Fruit fly (Drosophila melanogaster): Measurements from ENCODE around the gene VhaAC39-2.

The VhaAC39-2 gene

DNA sequence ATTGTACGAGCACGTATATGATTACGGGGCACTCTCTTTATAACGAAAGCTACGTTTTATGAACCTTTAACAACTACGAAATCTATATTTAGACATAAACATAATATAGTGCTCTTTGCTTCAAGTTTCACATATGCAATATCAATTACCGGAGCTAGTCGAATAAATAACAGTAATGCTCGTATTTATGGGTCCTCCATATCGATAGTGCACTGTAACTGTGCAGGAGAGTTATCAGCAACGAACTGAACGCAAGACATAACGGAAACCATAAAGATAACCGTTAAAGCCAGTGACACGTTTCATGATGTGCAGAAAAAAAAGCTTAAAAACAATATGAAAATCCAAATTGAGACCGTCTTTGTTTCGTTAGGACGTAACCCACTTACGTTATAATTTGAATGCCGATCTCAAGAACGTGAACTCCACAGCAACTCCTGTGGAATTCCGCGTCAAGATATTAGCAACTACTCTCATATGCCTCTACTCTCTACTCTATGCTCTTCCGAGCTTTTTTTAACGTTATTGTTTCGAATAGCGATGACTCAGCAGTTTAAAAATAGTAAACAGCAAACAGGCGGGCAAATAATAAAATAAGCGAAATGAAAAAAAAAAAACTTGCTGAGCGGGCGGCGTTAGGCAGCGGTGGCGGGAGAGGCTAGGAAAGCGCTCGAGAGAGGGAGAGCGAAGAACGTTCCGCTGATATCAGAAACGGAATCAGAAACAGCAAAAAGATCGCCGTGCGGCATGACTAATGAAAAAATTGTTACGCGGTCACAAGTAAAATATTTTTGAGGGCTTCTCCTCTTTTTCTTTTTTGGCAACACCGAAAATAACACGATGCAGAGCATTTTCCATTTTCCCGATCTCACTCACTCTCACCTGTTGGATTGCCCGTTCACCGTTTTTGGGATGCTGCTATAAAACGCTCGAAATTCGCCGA is 31.1 kb upstream of the VhaAC39-2 start (continued):
- TF ChIP-seq sens-2 (GFP tag; IDR thresholded peaks at IDR 0.05) (no peak), btn (GFP tag; optimal IDR thresholded peaks at IDR 0.05) (peak; percentile 55), Lim3 (GFP tag; IDR thresholded peaks at IDR 0.05) (no peak), Neu2 (GFP tag; optimal IDR thresholded peaks at IDR 0.05; ENCODE audit: borderline replicate concordance) (no peak), fru (optimal IDR thresholded peaks at IDR 0.05) (no peak), fd3F (GFP tag; optimal IDR thresholded peaks at IDR 0.05) (peak; percentile 77), HmgD (GFP tag; optimal IDR thresholded peaks at IDR 0.05) (peak; percentile 29), fd64A (GFP tag; optimal IDR thresholded peaks at IDR 0.05) (no peak), tap (tag; optimal IDR thresholded peaks at IDR 0.05) (peak; percentile 84), kay (GFP tag; optimal IDR thresholded peaks at IDR 0.05) (no peak), CG7963 (GFP tag; IDR thresholded peaks at IDR 0.05; ENCODE audit: partially characterized antibody) (no peak), ems (GFP tag; optimal IDR thresholded peaks at IDR 0.05) (peak; percentile 62), pnt (GFP tag; optimal IDR thresholded peaks at IDR 0.05) (peak; percentile 52), CG12942 (GFP tag; optimal IDR thresholded peaks at IDR 0.05) (peak; percentile 13), emc (GFP tag; optimal IDR thresholded peaks at IDR 0.05) (peak; percentile 49), CG15696 (tag; optimal IDR thresholded peaks at IDR 0.05) (peak; percentile 16), kni (GFP tag; optimal IDR thresholded peaks at IDR 0.05) (no peak), Optix (GFP tag; IDR thresholded peaks at IDR 0.05) (0 out of 3 replicates have a peak, but pooled peaks have one; percentile 30), D19A (tag; optimal IDR thresholded peaks at IDR 0.05) (peak; percentile 72), CG17359 (tag; optimal IDR thresholded peaks at IDR 0.05) (peak; percentile 79), scrt (GFP tag; optimal IDR thresholded peaks at IDR 0.05) (peak; percentile 57), Bteb2 (GFP tag; optimal IDR thresholded peaks at IDR 0.05) (peak; percentile 70), CG32532 (GFP tag; IDR thresholded peaks at IDR 0.05) (peak; percentile 81), Dek (tag; optimal IDR thresholded peaks at IDR 0.05) (peak; percentile 71), stwl (tag; optimal IDR thresholded peaks at IDR 0.05) (no peak), CG3407 (GFP tag; optimal IDR thresholded peaks at IDR 0.05) (peak; percentile 0), ftz-f1 (GFP tag; optimal IDR thresholded peaks at IDR 0.05) (no peak), grn (GFP tag; optimal IDR thresholded peaks at IDR 0.05) (no peak), Spps (tag; optimal IDR thresholded peaks at IDR 0.05) (peak; percentile 35), CG11695 (GFP tag; IDR thresholded peaks at IDR 0.05) (peak; percentile 84), luna (GFP tag; optimal IDR thresholded peaks at IDR 0.05) (peak; percentile 33), da (GFP tag; optimal IDR thresholded peaks at IDR 0.05) (peak; percentile 2), CG9817 (tag; optimal IDR thresholded peaks at IDR 0.05) (peak; percentile 78), gcm (GFP tag; optimal IDR thresholded peaks at IDR 0.05) (peak; percentile 45), jing (GFP tag; optimal IDR thresholded peaks at IDR 0.05) (peak; percentile 45), sim (GFP tag; IDR thresholded peaks at IDR 0.05) (no peak), Ravus (GFP tag; IDR thresholded peaks at IDR 0.05) (no peak), NFAT (GFP tag; IDR thresholded peaks at IDR 0.05) (peak; percentile 80), Fer1 (GFP tag; optimal IDR thresholded peaks at IDR 0.05) (peak; percentile 82), CG2116 (GFP tag; optimal IDR thresholded peaks at IDR 0.05) (peak; percentile 6), zen (tag; optimal IDR thresholded peaks at IDR 0.05) (peak; percentile 63), Fer3 (tag; optimal IDR thresholded peaks at IDR 0.05) (peak; percentile 88), Deaf1 (tag; optimal IDR thresholded peaks at IDR 0.05) (peak; percentile 52), ranshi (GFP tag; IDR thresholded peaks at IDR 0.05) (peak; percentile 84), CG11696 (GFP tag; IDR thresholded peaks at IDR 0.05) (peak; percentile 37; the same call in 1 of the 2 replicates), CG8924 (tag; optimal IDR thresholded peaks at IDR 0.05) (peak; percentile 80), dati (GFP tag; IDR thresholded peaks at IDR 0.05) (no peak), lab (GFP tag; optimal IDR thresholded peaks at IDR 0.05) (peak; percentile 89), MESR4 (GFP tag; optimal IDR thresholded peaks at IDR 0.05) (peak; percentile 6)

Measured in whole organism, embryonic.